Worm (Caenorhabditis elegans): ENCODE measurements around the gene F36A4.1.

- no peak for TF ChIP-seq fkh-10 (GFP tag; optimal IDR thresholded peaks at IDR 0.05)
- no peak for TF ChIP-seq ceh-18 (tag; optimal IDR thresholded peaks at IDR 0.05)
- TF ChIP-seq C08G9.2 (tag; optimal IDR thresholded peaks at IDR 0.05), result peak; percentile 1
These were observed 36.3 kb upstream of the F36A4.1 start for ce11 chrIV:4236025-4236407.
